Worm (Caenorhabditis elegans): ENCODE data around the gene sra-38.

DNA sequence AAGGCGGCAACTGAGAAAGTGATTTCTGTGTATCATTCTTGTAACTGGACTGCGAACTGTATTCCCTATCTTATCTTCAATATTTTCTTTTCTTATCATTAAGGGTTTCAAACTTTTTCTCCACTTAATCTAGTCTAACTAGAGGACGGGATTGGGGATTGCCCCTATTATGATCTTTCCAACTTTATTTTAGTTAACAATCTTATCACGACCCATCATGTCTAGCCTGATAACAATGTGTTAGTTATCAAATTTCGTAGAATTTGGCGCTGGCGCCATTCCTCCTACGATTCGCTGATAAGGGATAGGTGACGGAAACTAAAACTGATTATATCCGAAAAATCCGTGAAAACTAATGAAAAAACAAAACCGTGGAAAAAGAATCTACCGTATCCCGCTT, 37.4 kb upstream of the sra-38 start:
- TF ChIP-seq nhr-47 (tag; optimal IDR thresholded peaks at IDR 0.05) = no peak
- TF ChIP-seq mep-1 (tag; optimal IDR thresholded peaks at IDR 0.05) = no peak
- no peak for TF ChIP-seq ztf-11 (tag; optimal IDR thresholded peaks at IDR 0.05)
- peak; percentile 28 for TF ChIP-seq lin-14 (GFP tag; optimal IDR thresholded peaks at IDR 0.05)
- no peak for TF ChIP-seq snpc-4 (tag; optimal IDR thresholded peaks at IDR 0.05)
- no peak for TF ChIP-seq lsy-2 (tag; optimal IDR thresholded peaks at IDR 0.05)

Data from whole organism, L1 larva.